Fruit fly (Drosophila melanogaster) S2 (cell line): ENCODE results near the gene CG5194.

Experiments
- CG8478 ChIP-seq: fragments of >200 bp; optimal IDR thresholded peaks from 2 replicates; lab custom pipeline; 2018
- CTCF ChIP-seq, 2 experiments: fragments of >200 bp; optimal IDR thresholded peaks; 2 replicates each; lab custom pipeline; 2018

Gene CG5194

dm6 chr3L:8985848-8986320 lies 23.8 kb downstream of the CG5194 start, which contains the start of gene Galk:
TSS of gene Galk (minus strand) at chr3L:8986091.
- TF ChIP-seq CTCF (optimal IDR thresholded peaks at IDR 0.05; lab: Kevin White, UChicago), result no peak
- TF ChIP-seq CG8478 (lab: Kevin White, UChicago), result no peak

- TF ChIP-seq CTCF (optimal IDR thresholded peaks at IDR 0.05; lab: Kevin White, UChicago), result no peak
- no peak for TF ChIP-seq CG8478 (lab: Kevin White, UChicago)
Observed at dm6 chr3L:8985132-8985847, 24.3 kb downstream of the CG5194 start.

dm6 chr3L:8982044-8982443 lies 27.6 kb downstream of the CG5194 start:
- TF ChIP-seq CG8478 (lab: Kevin White, UChicago) (no peak), CTCF (optimal IDR thresholded peaks at IDR 0.05; lab: Kevin White, UChicago) (no peak)

dm6 chr3L:8981495-8981894 lies 28.1 kb downstream of the CG5194 start, which contains the start of gene CG13314:
TSS of gene CG13314 (plus strand) at chr3L:8981795.
- no peak for TF ChIP-seq CG8478 (lab: Kevin White, UChicago)
- TF ChIP-seq CTCF (optimal IDR thresholded peaks at IDR 0.05; lab: Kevin White, UChicago), result no peak

- TF ChIP-seq CTCF (optimal IDR thresholded peaks at IDR 0.05; lab: Kevin White, UChicago) (no peak), CG8478 (lab: Kevin White, UChicago) (no peak)
Observed at dm6 chr3L:8979780-8980179, 29.9 kb downstream of the CG5194 start, which contains the start of gene CG5644. TSS of gene CG5644 (minus strand) at chr3L:8979880.

- TF ChIP-seq CTCF (optimal IDR thresholded peaks at IDR 0.05; lab: Kevin White, UChicago), result no peak
- TF ChIP-seq CG8478 (lab: Kevin White, UChicago), result no peak
Observed at dm6 chr3L:8978678-8979413, 30.8 kb downstream of the CG5194 start.

dm6 chr3L:8974478-8975477 lies 34.9 kb downstream of the CG5194 start, which contains the start of the genes pix and Srp68:
TSS of gene pix (minus strand) at chr3L:8974765.
TSS of gene Srp68 (plus strand) at chr3L:8975046.
- TF ChIP-seq CTCF (optimal IDR thresholded peaks at IDR 0.05; lab: Kevin White, UChicago), result no peak
- no peak for TF ChIP-seq CG8478 (lab: Kevin White, UChicago)

- TF ChIP-seq CTCF (optimal IDR thresholded peaks at IDR 0.05; lab: Kevin White, UChicago) (no peak), CG8478 (lab: Kevin White, UChicago) (no peak)
Observed at dm6 chr3L:8968437-8968836, 41.2 kb downstream of the CG5194 start, which contains the start of gene CG5026. TSS of gene CG5026 (plus strand) at chr3L:8968528.

dm6 chr3L:8966324-8967011 lies 43.2 kb downstream of the CG5194 start, which contains the start of the genes CG5653 and CG5021:
TSS of gene CG5653 (minus strand) at chr3L:8966374.
TSS of gene CG5021 (plus strand) at chr3L:8966829.
- no peak for TF ChIP-seq CG8478 (lab: Kevin White, UChicago)
- TF ChIP-seq CTCF (optimal IDR thresholded peaks at IDR 0.05; lab: Kevin White, UChicago), result no peak

- TF ChIP-seq CTCF (optimal IDR thresholded peaks at IDR 0.05; lab: Kevin White, UChicago) (no peak), CG8478 (lab: Kevin White, UChicago) (no peak)
Observed at dm6 chr3L:8964458-8964857, 45.2 kb downstream of the CG5194 start, which contains the start of gene ValRS-m. TSS of gene ValRS-m (minus strand) at chr3L:8964769.
